Fruit fly (Drosophila melanogaster): Measurements from ENCODE around the gene SWIP.

- TF ChIP-seq Dfd (GFP tag; optimal IDR thresholded peaks at IDR 0.05) = no peak
- no peak for TF ChIP-seq Sp1 (GFP tag; optimal IDR thresholded peaks at IDR 0.05)
Measured at dm6 chrX:16288999-16289398, 24.5 kb upstream of the SWIP start.
